Worm (Caenorhabditis elegans) whole organism, late embryonic: ENCODE data around the gene C08B6.6.

Source experiments
- C08G9.2 ChIP-seq: sonication (generic microtip); optimal IDR thresholded peaks from 2 replicates; lab custom pipeline; 2016; ENCODE audit warnings: mild to moderate bottlenecking, missing genetic modification characterization, moderate library complexity, missing compliant biosample characterization
- K09A11.1 ChIP-seq: sonication (generic microtip); optimal IDR thresholded peaks from 2 replicates; lab custom pipeline; 2017; ENCODE audit warnings: antibody characterized with exemption, mild to moderate bottlenecking, missing genetic modification characterization, missing compliant biosample characterization; ENCODE audit not compliant: insufficient read depth
- T23F11.4 ChIP-seq: fragments of 200-800 bp; sonication (Bioruptor generic); optimal IDR thresholded peaks from 2 replicates; lab custom pipeline; 2018; ENCODE audit warnings: mild to moderate bottlenecking, missing genetic modification characterization, missing compliant biosample characterization
- Y22D7AL.16 ChIP-seq: sonication (generic microtip); optimal IDR thresholded peaks from 2 replicates; lab custom pipeline; 2016; ENCODE audit warnings: missing genetic modification characterization, missing compliant biosample characterization
- ama-1 ChIP-seq: fragments of 150-350 bp; optimal IDR thresholded peaks from 2 replicates; lab custom pipeline; 2014
- ceh-19 ChIP-seq: fragments of 200-800 bp; sonication (Bioruptor generic); optimal IDR thresholded peaks from 2 replicates; lab custom pipeline; 2018; ENCODE audit warnings: mild to moderate bottlenecking, missing genetic modification characterization, missing compliant biosample characterization
- ceh-24 ChIP-seq: sonication (generic microtip); optimal IDR thresholded peaks from 2 replicates; lab custom pipeline; 2016; ENCODE audit warnings: mild to moderate bottlenecking, missing genetic modification characterization, missing compliant biosample characterization
- ceh-30 ChIP-seq: fragments of 150-350 bp; optimal IDR thresholded peaks from 2 replicates; lab custom pipeline; 2014; ENCODE audit warnings: missing biosample characterization, missing genetic modification characterization
- ceh-34 ChIP-seq: sonication (generic microtip); optimal IDR thresholded peaks from 2 replicates; lab custom pipeline; 2016; ENCODE audit warnings: mild to moderate bottlenecking, missing genetic modification characterization, missing compliant biosample characterization
- ceh-45 ChIP-seq: fragments of 200-800 bp; sonication (Bioruptor generic); IDR thresholded peaks from 2 replicates; pipeline ENCODE4 v1.3.6; 2022; ENCODE audit warnings: missing genetic modification reagents, missing genetic modification characterization, missing compliant biosample characterization
- ceh-48 ChIP-seq: sonication (generic microtip); optimal IDR thresholded peaks from 2 replicates; lab custom pipeline; 2016; ENCODE audit warnings: missing genetic modification characterization, inconsistent platforms, missing compliant biosample characterization
- ceh-9 ChIP-seq: sonication (generic microtip); optimal IDR thresholded peaks from 2 replicates; lab custom pipeline; 2016; ENCODE audit warnings: mild to moderate bottlenecking, missing genetic modification characterization, inconsistent platforms, missing compliant biosample characterization
- che-1 ChIP-seq: sonication (generic microtip); optimal IDR thresholded peaks from 2 replicates; lab custom pipeline; 2016; ENCODE audit warnings: mild to moderate bottlenecking, missing genetic modification characterization, missing compliant biosample characterization
- elt-2 ChIP-seq: sonication (generic microtip); optimal IDR thresholded peaks from 2 replicates; lab custom pipeline; 2016; ENCODE audit warnings: missing genetic modification reagents, missing genetic modification characterization, missing compliant biosample characterization
- ets-4 ChIP-seq: sonication (generic microtip); optimal IDR thresholded peaks from 2 replicates; lab custom pipeline; 2016; ENCODE audit warnings: missing genetic modification characterization, missing compliant biosample characterization
- eyg-1 ChIP-seq: sonication (generic microtip); optimal IDR thresholded peaks from 2 replicates; lab custom pipeline; 2016; ENCODE audit warnings: missing genotype, missing genetic modification characterization, missing compliant biosample characterization
- fax-1 ChIP-seq: sonication (generic microtip); optimal IDR thresholded peaks from 2 replicates; lab custom pipeline; 2016; ENCODE audit warnings: missing genotype, missing genetic modification characterization, missing compliant biosample characterization
- fkh-6 ChIP-seq: sonication (generic microtip); optimal IDR thresholded peaks from 2 replicates; lab custom pipeline; 2016; ENCODE audit warnings: missing genetic modification characterization, missing compliant biosample characterization
- hlh-13 ChIP-seq: fragments of 200-800 bp; sonication (Bioruptor generic); optimal IDR thresholded peaks from 2 replicates; lab custom pipeline; 2018; ENCODE audit warnings: mild to moderate bottlenecking, missing genetic modification characterization, missing compliant biosample characterization
- hlh-30 ChIP-seq: sonication (generic microtip); optimal IDR thresholded peaks from 2 replicates; lab custom pipeline; 2017; ENCODE audit warnings: antibody characterized with exemption, missing genetic modification characterization, missing compliant biosample characterization; ENCODE audit not compliant: insufficient read depth
- hlh-6 ChIP-seq: sonication (generic microtip); optimal IDR thresholded peaks from 2 replicates; lab custom pipeline; 2016; ENCODE audit warnings: missing genotype, missing genetic modification characterization, missing compliant biosample characterization
- hlh-8 ChIP-seq: sonication (generic microtip); optimal IDR thresholded peaks from 2 replicates; lab custom pipeline; 2016; ENCODE audit warnings: missing genotype, missing genetic modification characterization, missing compliant biosample characterization
- lim-6 ChIP-seq: sonication (generic microtip); optimal IDR thresholded peaks from 2 replicates; lab custom pipeline; 2016; ENCODE audit warnings: missing genetic modification characterization, missing compliant biosample characterization
- madf-2 ChIP-seq: sonication (generic microtip); optimal IDR thresholded peaks from 2 replicates; lab custom pipeline; 2017; ENCODE audit warnings: missing genetic modification characterization, missing compliant biosample characterization
- mec-3 ChIP-seq: sonication (generic microtip); optimal IDR thresholded peaks from 2 replicates; lab custom pipeline; 2016; ENCODE audit warnings: borderline replicate concordance, missing genetic modification characterization, missing compliant biosample characterization
- nhr-11 ChIP-seq: fragments of 150-350 bp; optimal IDR thresholded peaks from 2 replicates; lab custom pipeline; 2014; ENCODE audit warnings: missing biosample characterization, missing genetic modification characterization
- pag-3 ChIP-seq: sonication (generic microtip); optimal IDR thresholded peaks from 2 replicates; lab custom pipeline; 2016; ENCODE audit warnings: missing compliant biosample characterization, missing genetic modification characterization, borderline replicate concordance
- pax-1 ChIP-seq: fragments of 150-350 bp; optimal IDR thresholded peaks from 2 replicates; lab custom pipeline; 2014; ENCODE audit warnings: missing biosample characterization, missing genetic modification characterization
- pha-2 ChIP-seq: sonication (generic microtip); optimal IDR thresholded peaks from 2 replicates; lab custom pipeline; 2017; ENCODE audit warnings: mild to moderate bottlenecking, missing genetic modification characterization, missing compliant biosample characterization
- pha-4 ChIP-seq: fragments of 150-350 bp; optimal IDR thresholded peaks from 2 replicates; lab custom pipeline; 2018; ENCODE audit warnings: missing biosample characterization, missing genetic modification reagents, missing genetic modification characterization
- pqm-1 ChIP-seq: sonication (generic microtip); optimal IDR thresholded peaks from 2 replicates; lab custom pipeline; 2016; ENCODE audit warnings: missing genetic modification characterization, missing compliant biosample characterization
- pros-1 ChIP-seq: fragments of 150-350 bp; optimal IDR thresholded peaks from 2 replicates; lab custom pipeline; 2014; ENCODE audit warnings: missing biosample characterization, missing genetic modification reagents, missing genetic modification characterization
- rnt-1 ChIP-seq: sonication (generic microtip); optimal IDR thresholded peaks from 2 replicates; lab custom pipeline; 2016; ENCODE audit warnings: missing genetic modification characterization, missing compliant biosample characterization
- sox-4 ChIP-seq: sonication (generic microtip); optimal IDR thresholded peaks from 2 replicates; lab custom pipeline; 2017; ENCODE audit warnings: mild to moderate bottlenecking, missing genetic modification characterization, inconsistent platforms, missing compliant biosample characterization
- tbx-7 ChIP-seq: sonication (generic microtip); optimal IDR thresholded peaks from 2 replicates; lab custom pipeline; 2016; ENCODE audit warnings: missing genotype, missing genetic modification characterization, missing compliant biosample characterization
- ttx-3 ChIP-seq: sonication (generic microtip); optimal IDR thresholded peaks from 2 replicates; lab custom pipeline; 2016; ENCODE audit warnings: missing genetic modification reagents, missing genetic modification characterization, missing compliant biosample characterization
- unc-42 ChIP-seq: sonication (generic microtip); optimal IDR thresholded peaks from 2 replicates; lab custom pipeline; 2016; ENCODE audit warnings: missing genotype, missing genetic modification characterization, missing compliant biosample characterization
- zip-5 ChIP-seq: sonication (generic microtip); optimal IDR thresholded peaks from 2 replicates; lab custom pipeline; 2016; ENCODE audit warnings: missing genetic modification characterization, missing compliant biosample characterization
- ztf-16 ChIP-seq: sonication (generic microtip); optimal IDR thresholded peaks from 2 replicates; lab custom pipeline; 2017; ENCODE audit warnings: missing genetic modification characterization, missing compliant biosample characterization

Gene C08B6.6

ce11 chrV:10096932-10097331 is 26.5 kb upstream of the C08B6.6 start:
- TF ChIP-seq C08G9.2 (tag; lab: Kevin White, UChicago), result no peak
- peak; percentile 17 for TF ChIP-seq elt-2 (tag; lab: Kevin White, UChicago)
- no peak for TF ChIP-seq hlh-30 (tag; lab: Kevin White, UChicago)

DNA sequence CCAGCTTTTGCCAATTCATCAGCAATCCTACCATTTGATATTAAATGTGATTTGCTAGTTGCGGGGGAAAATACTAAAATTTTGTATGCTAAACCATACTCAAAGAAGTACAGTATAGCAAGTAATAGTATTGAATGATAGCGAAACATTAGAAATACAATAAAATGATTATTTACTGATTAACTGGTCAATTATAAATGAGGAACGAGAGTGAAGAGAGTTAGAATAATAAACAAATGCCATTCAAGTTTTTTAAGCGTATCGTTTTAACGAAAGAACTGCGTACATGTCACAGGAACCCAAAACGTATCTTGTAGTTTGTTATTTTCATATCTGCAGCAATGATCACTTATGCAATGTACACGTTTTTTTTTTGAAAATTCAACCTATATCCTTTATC is 25.0 kb upstream of the C08B6.6 start, which contains the start of gene ugt-47:
Gene ugt-47, minus strand, starts transcription at position 169 of the 400 bp plus-strand sequence.
- TF ChIP-seq hlh-6 (tag; lab: Kevin White, UChicago) (no peak), ceh-45 (GFP tag; lab: Robert Waterston, UW) (no peak), elt-2 (tag; lab: Kevin White, UChicago) (no peak), pha-2 (tag; lab: Kevin White, UChicago) (no peak), ama-1 (lab: Kevin White, UChicago) (no peak), ceh-34 (tag; lab: Kevin White, UChicago) (no peak), unc-42 (tag; lab: Kevin White, UChicago) (no peak)

ce11 chrV:10101916-10102315 is 21.5 kb upstream of the C08B6.6 start, which contains the start of gene C08B6.14:
C08B6.14 (minus strand) TSS chrV:10102016.
- TF ChIP-seq fax-1, result no peak
- no peak for TF ChIP-seq ztf-16
- TF ChIP-seq T23F11.4 (GFP tag; lab: Kevin White, UChicago), result no peak
- TF ChIP-seq sox-4 (tag; lab: Kevin White, UChicago), result no peak
- no peak for TF ChIP-seq pha-2 (tag; lab: Kevin White, UChicago)
- TF ChIP-seq mec-3, result no peak
- no peak for TF ChIP-seq hlh-8 (tag; lab: Kevin White, UChicago)
- no peak for TF ChIP-seq ceh-9 (tag; lab: Kevin White, UChicago)
- no peak for TF ChIP-seq ceh-30 (tag; lab: Kevin White, UChicago)
- no peak for TF ChIP-seq hlh-13
- no peak for TF ChIP-seq ceh-45 (GFP tag; lab: Robert Waterston, UW)
- TF ChIP-seq che-1 (tag; lab: Kevin White, UChicago), result no peak
- no peak for TF ChIP-seq C08G9.2 (tag; lab: Kevin White, UChicago)
- no peak for TF ChIP-seq hlh-30 (tag; lab: Kevin White, UChicago)
- no peak for TF ChIP-seq Y22D7AL.16
- TF ChIP-seq ceh-19, result no peak
- no peak for TF ChIP-seq pros-1 (tag; lab: Kevin White, UChicago)
- TF ChIP-seq pqm-1 (tag; lab: Kevin White, UChicago), result no peak
- no peak for TF ChIP-seq madf-2 (tag; lab: Kevin White, UChicago)
- TF ChIP-seq rnt-1 (tag; lab: Kevin White, UChicago), result no peak

DNA sequence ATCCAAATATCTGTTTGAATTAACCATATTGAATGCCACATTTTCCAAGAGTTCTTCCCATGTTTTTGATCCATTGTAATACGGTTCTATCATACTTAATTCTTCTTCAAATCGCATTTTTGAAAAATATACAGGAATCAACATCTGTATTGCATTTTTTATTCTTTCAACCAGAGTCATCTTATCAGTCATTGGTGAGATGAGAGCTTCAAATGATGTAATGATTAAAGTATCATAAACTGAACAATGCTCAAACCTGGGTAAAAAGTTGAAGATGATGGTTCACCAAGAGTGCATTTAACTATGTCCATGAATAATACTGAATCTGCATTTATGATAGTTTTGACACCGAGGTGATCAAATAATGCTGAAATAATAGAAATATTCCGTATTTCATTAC is 19.6 kb upstream of the C08B6.6 start:
- TF ChIP-seq lim-6 (tag; lab: Kevin White, UChicago), result no peak
- TF ChIP-seq ceh-9 (tag; lab: Kevin White, UChicago), result no peak
- TF ChIP-seq pros-1 (tag; lab: Kevin White, UChicago), result no peak
- TF ChIP-seq ceh-30 (tag; lab: Kevin White, UChicago), result no peak
- no peak for TF ChIP-seq ceh-48 (tag; lab: Kevin White, UChicago)
- TF ChIP-seq ama-1 (lab: Kevin White, UChicago), result no peak
- no peak for TF ChIP-seq rnt-1 (tag; lab: Kevin White, UChicago)
- no peak for TF ChIP-seq C08G9.2 (tag; lab: Kevin White, UChicago)
- TF ChIP-seq K09A11.1, result no peak
- no peak for TF ChIP-seq ceh-24 (tag; lab: Kevin White, UChicago)
- no peak for TF ChIP-seq pax-1 (tag; lab: Kevin White, UChicago)
- TF ChIP-seq pag-3, result no peak
- TF ChIP-seq Y22D7AL.16, result no peak
- no peak for TF ChIP-seq hlh-30 (tag; lab: Kevin White, UChicago)
- no peak for TF ChIP-seq eyg-1 (tag; lab: Kevin White, UChicago)
- no peak for TF ChIP-seq ceh-19

ce11 chrV:10104785-10105310 is 18.6 kb upstream of the C08B6.6 start, which contains the start of gene ugt-17:
ugt-17 (minus strand) TSS chrV:10104964.
- TF ChIP-seq mec-3 (no peak), tbx-7 (tag; lab: Kevin White, UChicago) (no peak), ets-4 (tag; lab: Kevin White, UChicago) (no peak), pros-1 (tag; lab: Kevin White, UChicago) (no peak), ttx-3 (tag; lab: Kevin White, UChicago) (no peak), ceh-19 (no peak), hlh-30 (tag; lab: Kevin White, UChicago) (no peak), T23F11.4 (GFP tag; lab: Kevin White, UChicago) (no peak), pha-4 (tag; lab: Kevin White, UChicago) (no peak), pax-1 (tag; lab: Kevin White, UChicago) (no peak), fkh-6 (tag; lab: Kevin White, UChicago) (no peak), nhr-11 (no peak), zip-5 (tag; lab: Kevin White, UChicago) (no peak)
